Worm (Caenorhabditis elegans) whole organism, L1 larva: Measurements from ENCODE around the gene K10C2.2.
A peak's percentile ranks its signal among the peaks of the same experiment; 100 is the strongest.

Experiments used
- ama-1 ChIP-seq: fragments of 150-350 bp; optimal IDR thresholded peaks from 2 replicates; lab custom pipeline; 2014
- blmp-1 ChIP-seq: fragments of 150-350 bp; optimal IDR thresholded peaks from 2 replicates; lab custom pipeline; 2014; ENCODE audit warnings: missing biosample characterization, missing genetic modification characterization
- ceh-82 ChIP-seq, 3 experiments: fragments of 150-350 bp in 1 of 3; sonication (generic microtip) in 2 of 3; optimal IDR thresholded peaks; 2 replicates each; lab custom pipeline; 2014 to 2017; ENCODE audit warnings: missing biosample characterization in 3 of 3, missing genetic modification characterization in 3 of 3
- ces-1 ChIP-seq: fragments of 150-350 bp; optimal IDR thresholded peaks from 2 replicates; lab custom pipeline; 2014; ENCODE audit warnings: missing biosample characterization, missing genetic modification reagents, missing genetic modification characterization
- dpl-1 ChIP-seq, 3 experiments: fragments of 150-350 bp in 2 of 3; sonication (generic microtip) in 1 of 3; optimal IDR thresholded peaks; 2 replicates each; lab custom pipeline; 2014 to 2017; ENCODE audit warnings: missing biosample characterization in 3 of 3, missing genetic modification characterization in 3 of 3, missing genetic modification reagents in 3 of 3
- lin-15B ChIP-seq: fragments of 150-350 bp; sonication (generic microtip); optimal IDR thresholded peaks from 3 replicates; lab custom pipeline; 2014; ENCODE audit warnings: missing biosample characterization, missing genetic modification characterization
- lsy-2 ChIP-seq, 2 experiments: fragments of 150-350 bp; optimal IDR thresholded peaks; 2 replicates each; lab custom pipeline; 2014; ENCODE audit warnings: missing biosample characterization in 2 of 2, missing genetic modification characterization in 2 of 2
- nhr-237 ChIP-seq: fragments of 150-350 bp; optimal IDR thresholded peaks from 2 replicates; lab custom pipeline; 2014; ENCODE audit warnings: missing biosample characterization, missing genetic modification characterization
- nhr-28 ChIP-seq: fragments of 150-350 bp; optimal IDR thresholded peaks from 2 replicates; lab custom pipeline; 2014; ENCODE audit warnings: missing biosample characterization, missing genetic modification characterization
- nhr-77 ChIP-seq: fragments of 150-350 bp; optimal IDR thresholded peaks from 2 replicates; lab custom pipeline; 2014; ENCODE audit warnings: missing biosample characterization, missing genetic modification characterization
- skn-1 ChIP-seq: fragments of 150-350 bp; optimal IDR thresholded peaks from 2 replicates; lab custom pipeline; 2014; ENCODE audit warnings: missing biosample characterization, missing genetic modification characterization
- unc-130 ChIP-seq: fragments of 150-350 bp; optimal IDR thresholded peaks from 2 replicates; lab custom pipeline; 2017; ENCODE audit warnings: missing biosample characterization, missing genetic modification characterization, inconsistent platforms
- ztf-11 ChIP-seq, 2 experiments: sonication (generic microtip); optimal IDR thresholded peaks; 2 replicates each; lab custom pipeline; 2016 to 2017; ENCODE audit warnings: missing genetic modification characterization in 2 of 2, missing biosample characterization in 1 of 2, missing compliant biosample characterization in 1 of 2

ce11 chrX:6416357-6417087 lies 17.1 kb downstream of the K10C2.2 start, which contains the start of gene T22E5.6:
- TF ChIP-seq dpl-1 (GFP tag; optimal IDR thresholded peaks at IDR 0.05; lab: Kevin White, UChicago) (no peak), ceh-82 (tag; optimal IDR thresholded peaks at IDR 0.05; lab: Kevin White, UChicago) (no peak), nhr-237 (tag; lab: Kevin White, UChicago) (no peak), skn-1 (tag; lab: Kevin White, UChicago) (no peak), ztf-11 (tag; optimal IDR thresholded peaks at IDR 0.05; lab: Kevin White, UChicago) (no peak), nhr-28 (tag; lab: Kevin White, UChicago) (no peak), ces-1 (no peak), ama-1 (lab: Kevin White, UChicago) (no peak), lsy-2 (tag; optimal IDR thresholded peaks at IDR 0.05; lab: Kevin White, UChicago) (peak in 1 of 2 experiments; percentile 10), nhr-77 (tag; lab: Kevin White, UChicago) (no peak), unc-130 (tag; lab: Kevin White, UChicago) (no peak), lin-15B (tag; lab: Kevin White, UChicago) (no peak), blmp-1 (tag; lab: Kevin White, UChicago) (peak; percentile 74)
